Worm (Caenorhabditis elegans) whole organism, late embryonic: Measurements from ENCODE around the gene nhr-91.

Experiments
- C08G9.2 ChIP-seq: sonication (generic microtip); optimal IDR thresholded peaks from 2 replicates; lab custom pipeline; 2016; ENCODE audit warnings: mild to moderate bottlenecking, missing genetic modification characterization, moderate library complexity, missing compliant biosample characterization
- C38D4.7 ChIP-seq: fragments of 200-800 bp; sonication (Bioruptor generic); optimal IDR thresholded peaks from 2 replicates; lab custom pipeline; 2018; ENCODE audit warnings: mild to moderate bottlenecking, missing genetic modification characterization, moderate library complexity, missing compliant biosample characterization
- F13H6.1 ChIP-seq: sonication (generic microtip); optimal IDR thresholded peaks from 2 replicates; lab custom pipeline; 2016; ENCODE audit warnings: missing genetic modification characterization, missing compliant biosample characterization
- K09A11.1 ChIP-seq: sonication (generic microtip); optimal IDR thresholded peaks from 2 replicates; lab custom pipeline; 2017; ENCODE audit warnings: antibody characterized with exemption, mild to moderate bottlenecking, missing genetic modification characterization, missing compliant biosample characterization; ENCODE audit not compliant: insufficient read depth
- T23F11.4 ChIP-seq: fragments of 200-800 bp; sonication (Bioruptor generic); optimal IDR thresholded peaks from 2 replicates; lab custom pipeline; 2018; ENCODE audit warnings: mild to moderate bottlenecking, missing genetic modification characterization, missing compliant biosample characterization
- Y22D7AL.16 ChIP-seq: sonication (generic microtip); optimal IDR thresholded peaks from 2 replicates; lab custom pipeline; 2016; ENCODE audit warnings: missing genetic modification characterization, missing compliant biosample characterization
- ahr-1 ChIP-seq: sonication (generic microtip); optimal IDR thresholded peaks from 2 replicates; lab custom pipeline; 2016; ENCODE audit warnings: missing genetic modification characterization, missing compliant biosample characterization
- ama-1 ChIP-seq: fragments of 150-350 bp; optimal IDR thresholded peaks from 2 replicates; lab custom pipeline; 2014
- ceh-14 ChIP-seq: sonication (generic microtip); optimal IDR thresholded peaks from 2 replicates; lab custom pipeline; 2016; ENCODE audit warnings: missing genotype, missing genetic modification characterization, missing compliant biosample characterization
- ceh-19 ChIP-seq: fragments of 200-800 bp; sonication (Bioruptor generic); optimal IDR thresholded peaks from 2 replicates; lab custom pipeline; 2018; ENCODE audit warnings: mild to moderate bottlenecking, missing genetic modification characterization, missing compliant biosample characterization
- ceh-22 ChIP-seq: sonication (generic microtip); optimal IDR thresholded peaks from 2 replicates; lab custom pipeline; 2017; ENCODE audit warnings: missing biosample characterization, missing genetic modification characterization
- ceh-24 ChIP-seq: sonication (generic microtip); optimal IDR thresholded peaks from 2 replicates; lab custom pipeline; 2016; ENCODE audit warnings: mild to moderate bottlenecking, missing genetic modification characterization, missing compliant biosample characterization
- ceh-31 ChIP-seq: sonication (generic microtip); optimal IDR thresholded peaks from 2 replicates; lab custom pipeline; 2016; ENCODE audit warnings: missing genetic modification characterization, missing compliant biosample characterization
- ceh-34 ChIP-seq: sonication (generic microtip); optimal IDR thresholded peaks from 2 replicates; lab custom pipeline; 2016; ENCODE audit warnings: mild to moderate bottlenecking, missing genetic modification characterization, missing compliant biosample characterization
- ceh-45 ChIP-seq: fragments of 200-800 bp; sonication (Bioruptor generic); IDR thresholded peaks from 2 replicates; pipeline ENCODE4 v1.3.6; 2022; ENCODE audit warnings: missing genetic modification reagents, missing genetic modification characterization, missing compliant biosample characterization
- dve-1 ChIP-seq: sonication (generic microtip); optimal IDR thresholded peaks from 2 replicates; lab custom pipeline; 2017; ENCODE audit warnings: antibody characterized with exemption, mild to moderate bottlenecking, missing genetic modification characterization, missing compliant biosample characterization
- elt-2 ChIP-seq: sonication (generic microtip); optimal IDR thresholded peaks from 2 replicates; lab custom pipeline; 2016; ENCODE audit warnings: missing genetic modification reagents, missing genetic modification characterization, missing compliant biosample characterization
- ets-4 ChIP-seq: sonication (generic microtip); optimal IDR thresholded peaks from 2 replicates; lab custom pipeline; 2016; ENCODE audit warnings: missing genetic modification characterization, missing compliant biosample characterization
- eyg-1 ChIP-seq: sonication (generic microtip); optimal IDR thresholded peaks from 2 replicates; lab custom pipeline; 2016; ENCODE audit warnings: missing genotype, missing genetic modification characterization, missing compliant biosample characterization
- fkh-10 ChIP-seq: fragments of 150-350 bp; optimal IDR thresholded peaks from 2 replicates; lab custom pipeline; 2014; ENCODE audit warnings: missing biosample characterization, missing genetic modification reagents, missing genetic modification characterization
- gmeb-2 ChIP-seq: sonication (generic microtip); optimal IDR thresholded peaks from 2 replicates; lab custom pipeline; 2016; ENCODE audit warnings: missing genetic modification characterization, inconsistent platforms, missing compliant biosample characterization
- hlh-15 ChIP-seq: sonication (generic microtip); optimal IDR thresholded peaks from 2 replicates; lab custom pipeline; 2016; ENCODE audit warnings: missing genetic modification characterization, missing compliant biosample characterization
- hlh-30 ChIP-seq: sonication (generic microtip); optimal IDR thresholded peaks from 2 replicates; lab custom pipeline; 2017; ENCODE audit warnings: antibody characterized with exemption, missing genetic modification characterization, missing compliant biosample characterization; ENCODE audit not compliant: insufficient read depth
- hlh-8 ChIP-seq: sonication (generic microtip); optimal IDR thresholded peaks from 2 replicates; lab custom pipeline; 2016; ENCODE audit warnings: missing genotype, missing genetic modification characterization, missing compliant biosample characterization
- lim-6 ChIP-seq: sonication (generic microtip); optimal IDR thresholded peaks from 2 replicates; lab custom pipeline; 2016; ENCODE audit warnings: missing genetic modification characterization, missing compliant biosample characterization
- madf-2 ChIP-seq: sonication (generic microtip); optimal IDR thresholded peaks from 2 replicates; lab custom pipeline; 2017; ENCODE audit warnings: missing genetic modification characterization, missing compliant biosample characterization
- mec-3 ChIP-seq: sonication (generic microtip); optimal IDR thresholded peaks from 2 replicates; lab custom pipeline; 2016; ENCODE audit warnings: borderline replicate concordance, missing genetic modification characterization, missing compliant biosample characterization
- nhr-11 ChIP-seq: fragments of 150-350 bp; optimal IDR thresholded peaks from 2 replicates; lab custom pipeline; 2014; ENCODE audit warnings: missing biosample characterization, missing genetic modification characterization
- pag-3 ChIP-seq: sonication (generic microtip); optimal IDR thresholded peaks from 2 replicates; lab custom pipeline; 2016; ENCODE audit warnings: missing compliant biosample characterization, missing genetic modification characterization, borderline replicate concordance
- pat-9 ChIP-seq: fragments of 200-800 bp; sonication (Bioruptor generic); optimal IDR thresholded peaks from 2 replicates; lab custom pipeline; 2018; ENCODE audit warnings: mild to moderate bottlenecking, missing genetic modification characterization, moderate library complexity, missing compliant biosample characterization
- pax-1 ChIP-seq: fragments of 150-350 bp; optimal IDR thresholded peaks from 2 replicates; lab custom pipeline; 2014; ENCODE audit warnings: missing biosample characterization, missing genetic modification characterization
- pha-2 ChIP-seq: sonication (generic microtip); optimal IDR thresholded peaks from 2 replicates; lab custom pipeline; 2017; ENCODE audit warnings: mild to moderate bottlenecking, missing genetic modification characterization, missing compliant biosample characterization
- pha-4 ChIP-seq: fragments of 150-350 bp; optimal IDR thresholded peaks from 2 replicates; lab custom pipeline; 2018; ENCODE audit warnings: missing biosample characterization, missing genetic modification reagents, missing genetic modification characterization
- pqm-1 ChIP-seq: sonication (generic microtip); optimal IDR thresholded peaks from 2 replicates; lab custom pipeline; 2016; ENCODE audit warnings: missing genetic modification characterization, missing compliant biosample characterization
- pros-1 ChIP-seq: fragments of 150-350 bp; optimal IDR thresholded peaks from 2 replicates; lab custom pipeline; 2014; ENCODE audit warnings: missing biosample characterization, missing genetic modification reagents, missing genetic modification characterization
- rnt-1 ChIP-seq: sonication (generic microtip); optimal IDR thresholded peaks from 2 replicates; lab custom pipeline; 2016; ENCODE audit warnings: missing genetic modification characterization, missing compliant biosample characterization
- sdc-2 ChIP-seq: sonication (generic microtip); optimal IDR thresholded peaks from 2 replicates; lab custom pipeline; 2016; ENCODE audit warnings: missing genotype, missing genetic modification characterization, missing compliant biosample characterization
- syd-9 ChIP-seq: sonication (generic microtip); optimal IDR thresholded peaks from 2 replicates; lab custom pipeline; 2016; ENCODE audit warnings: mild to moderate bottlenecking, missing genetic modification characterization, moderate library complexity, missing compliant biosample characterization
- tbx-2 ChIP-seq: sonication (generic microtip); optimal IDR thresholded peaks from 2 replicates; lab custom pipeline; 2016; ENCODE audit warnings: missing genetic modification characterization, missing compliant biosample characterization
- tbx-7 ChIP-seq: sonication (generic microtip); optimal IDR thresholded peaks from 2 replicates; lab custom pipeline; 2016; ENCODE audit warnings: missing genotype, missing genetic modification characterization, missing compliant biosample characterization
- unc-42 ChIP-seq: sonication (generic microtip); optimal IDR thresholded peaks from 2 replicates; lab custom pipeline; 2016; ENCODE audit warnings: missing genotype, missing genetic modification characterization, missing compliant biosample characterization
- unc-86 ChIP-seq: sonication (generic microtip); optimal IDR thresholded peaks from 2 replicates; lab custom pipeline; 2016; ENCODE audit warnings: missing genetic modification characterization, missing compliant biosample characterization

The nhr-91 gene

DNA sequence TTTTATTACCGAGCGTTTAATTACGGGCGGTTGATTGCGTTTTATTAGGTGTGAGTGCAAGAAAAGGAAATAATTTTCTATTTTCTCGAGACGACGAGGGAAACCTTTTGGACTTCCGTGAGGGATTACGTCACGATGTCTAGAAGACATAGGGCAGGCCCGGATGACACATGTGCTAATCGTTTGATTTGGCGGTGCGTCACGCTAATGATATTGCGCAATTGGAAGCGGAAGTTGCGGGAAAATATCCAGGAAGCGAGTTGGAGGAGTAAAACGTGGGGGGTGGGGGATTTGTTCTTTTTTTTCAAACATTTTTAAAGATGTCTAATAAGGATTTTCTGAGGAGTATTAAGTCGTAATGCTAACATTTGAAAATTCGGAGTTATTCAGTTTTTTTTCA, 44.6 kb upstream of the nhr-91 start:
- TF ChIP-seq mec-3 (no peak), syd-9 (no peak), eyg-1 (tag; lab: Kevin White, UChicago) (no peak), T23F11.4 (GFP tag; lab: Kevin White, UChicago) (no peak)

- TF ChIP-seq ama-1 (lab: Kevin White, UChicago): peak; percentile 22
- no peak for TF ChIP-seq nhr-11 (tag; lab: Kevin White, UChicago)
- TF ChIP-seq ceh-22 (tag; lab: Kevin White, UChicago): no peak
These were observed 40.7 kb upstream of the nhr-91 start for ce11 chrX:15268461-15268860.

ce11 chrX:15270656-15271055, 38.5 kb upstream of the nhr-91 start:
- TF ChIP-seq ceh-19 (GFP tag; lab: Kevin White, UChicago) (no peak), ceh-31 (tag; lab: Kevin White, UChicago) (no peak), tbx-7 (tag; lab: Kevin White, UChicago) (no peak), ahr-1 (tag; lab: Kevin White, UChicago) (no peak), pha-4 (tag; lab: Kevin White, UChicago) (no peak), Y22D7AL.16 (tag; lab: Kevin White, UChicago) (no peak), hlh-8 (tag; lab: Kevin White, UChicago) (no peak), ets-4 (tag; lab: Kevin White, UChicago) (no peak), madf-2 (tag; lab: Kevin White, UChicago) (no peak), unc-42 (tag; lab: Kevin White, UChicago) (no peak), T23F11.4 (GFP tag; lab: Kevin White, UChicago) (no peak), pros-1 (no peak), K09A11.1 (tag; lab: Kevin White, UChicago) (no peak), syd-9 (no peak), sdc-2 (tag; lab: Kevin White, UChicago) (no peak), hlh-30 (no peak)
- TF ChIP-seq, all 69 proteins: peak for 0

DNA sequence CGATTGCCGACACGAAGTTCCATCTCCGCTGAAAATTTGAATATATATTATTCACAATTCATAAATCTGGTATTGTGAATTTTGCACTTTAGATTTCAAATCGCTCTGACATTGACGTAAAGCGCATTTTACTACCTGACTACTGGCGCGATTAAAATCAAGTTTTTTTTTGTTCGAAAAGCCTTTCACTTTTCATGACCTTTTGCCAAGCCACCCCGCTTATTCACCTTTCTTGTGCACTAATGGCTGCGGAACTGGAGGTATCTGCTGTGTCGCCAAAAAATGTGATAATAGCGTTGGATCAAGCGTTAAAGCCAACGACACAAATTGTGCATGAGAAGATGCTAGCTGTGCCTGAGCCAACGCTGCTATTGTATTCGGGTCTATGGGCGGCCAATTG, 36.2 kb upstream of the nhr-91 start:
- no peak for TF ChIP-seq ceh-45
- no peak for TF ChIP-seq gmeb-2 (tag; lab: Kevin White, UChicago)
- no peak for TF ChIP-seq ceh-34
- no peak for TF ChIP-seq fkh-10
- TF ChIP-seq ceh-24 (tag; lab: Kevin White, UChicago): no peak

ce11 chrX:15274079-15274478, 35.1 kb upstream of the nhr-91 start:
- no peak for TF ChIP-seq C08G9.2 (tag; lab: Kevin White, UChicago)
- TF ChIP-seq elt-2 (tag; lab: Kevin White, UChicago): no peak
- no peak for TF ChIP-seq pqm-1 (tag; lab: Kevin White, UChicago)
- peak; percentile 25 for TF ChIP-seq tbx-2 (tag; lab: Kevin White, UChicago)
- TF ChIP-seq hlh-30: no peak
- no peak for TF ChIP-seq C38D4.7
- no peak for TF ChIP-seq ceh-24 (tag; lab: Kevin White, UChicago)
- TF ChIP-seq rnt-1: peak; percentile 40

- TF ChIP-seq pha-4 (tag; lab: Kevin White, UChicago) (no peak), ceh-14 (tag; lab: Kevin White, UChicago) (peak; percentile 59), unc-86 (no peak), pax-1 (tag; lab: Kevin White, UChicago) (no peak), pat-9 (tag; lab: Kevin White, UChicago) (peak; percentile 76), lim-6 (tag; lab: Kevin White, UChicago) (no peak), K09A11.1 (tag; lab: Kevin White, UChicago) (peak; percentile 37), ceh-34 (peak; percentile 90), hlh-15 (no peak), pha-2 (no peak), C08G9.2 (tag; lab: Kevin White, UChicago) (peak; percentile 45), ceh-22 (tag; lab: Kevin White, UChicago) (no peak), C38D4.7 (peak; percentile 9), fkh-10 (peak; percentile 51), F13H6.1 (tag; lab: Kevin White, UChicago) (peak; percentile 58), dve-1 (tag; lab: Kevin White, UChicago) (peak; percentile 76), pros-1 (peak; percentile 82), pag-3 (tag; lab: Kevin White, UChicago) (no peak)
These were observed 34.1 kb upstream of the nhr-91 start for ce11 chrX:15274827-15275761.
